Worm (Caenorhabditis elegans) whole organism, late embryonic: ENCODE results near the gene ptp-8.

ENCODE experiments used
- K09A11.1 ChIP-seq: sonication (generic microtip); optimal IDR thresholded peaks from 2 replicates; lab custom pipeline; 2017; ENCODE audit warnings: antibody characterized with exemption, mild to moderate bottlenecking, missing genetic modification characterization, missing compliant biosample characterization; ENCODE audit not compliant: insufficient read depth
- ceh-48 ChIP-seq: sonication (generic microtip); optimal IDR thresholded peaks from 2 replicates; lab custom pipeline; 2016; ENCODE audit warnings: missing genetic modification characterization, inconsistent platforms, missing compliant biosample characterization

- TF ChIP-seq ceh-48 (tag; lab: Kevin White, UChicago) (peak; percentile 94), K09A11.1 (tag; lab: Kevin White, UChicago) (no peak)
Measured at ce11 chrIV:7402077-7402476, 20.2 kb downstream of the ptp-8 start.
